Worm (Caenorhabditis elegans) whole organism, L3 larva: ENCODE results near the gene Y57A10C.9.

Experiments
- R02D3.7 ChIP-seq: fragments of 150-350 bp; optimal IDR thresholded peaks from 2 replicates; lab custom pipeline; 2014; ENCODE audit warnings: missing biosample characterization, missing genetic modification characterization
- ZK546.5 ChIP-seq: sonication (generic microtip); optimal IDR thresholded peaks from 2 replicates; lab custom pipeline; 2017; ENCODE audit warnings: missing biosample characterization, missing genetic modification characterization
- aly-2 ChIP-seq: fragments of 150-350 bp; optimal IDR thresholded peaks from 2 replicates; lab custom pipeline; 2014; ENCODE audit warnings: missing biosample characterization, missing genetic modification characterization
- ama-1 ChIP-seq: fragments of 150-350 bp; optimal IDR thresholded peaks from 2 replicates; lab custom pipeline; 2018
- ceh-16 ChIP-seq: sonication (generic microtip); optimal IDR thresholded peaks from 2 replicates; lab custom pipeline; 2017; ENCODE audit warnings: missing biosample characterization, missing genetic modification characterization
- ceh-28 ChIP-seq: fragments of 150-350 bp; optimal IDR thresholded peaks from 2 replicates; lab custom pipeline; 2014; ENCODE audit warnings: missing biosample characterization, missing genetic modification reagents, missing genetic modification characterization
- ceh-82 ChIP-seq: fragments of 150-350 bp; optimal IDR thresholded peaks from 2 replicates; lab custom pipeline; 2014; ENCODE audit warnings: missing biosample characterization, missing genetic modification characterization
- daf-12 ChIP-seq: fragments of 150-350 bp; optimal IDR thresholded peaks from 2 replicates; lab custom pipeline; 2014; ENCODE audit warnings: missing biosample characterization, missing genetic modification reagents, missing genetic modification characterization
- egl-27 ChIP-seq: sonication (generic microtip); optimal IDR thresholded peaks from 4 replicates; lab custom pipeline; 2017; ENCODE audit warnings: missing biosample characterization, missing genetic modification reagents, missing genetic modification characterization
- egl-5 ChIP-seq: fragments of 150-350 bp; optimal IDR thresholded peaks from 2 replicates; lab custom pipeline; 2017; ENCODE audit warnings: missing biosample characterization, missing genetic modification reagents, missing genetic modification characterization, inconsistent platforms
- elt-1 ChIP-seq: fragments of 150-350 bp; optimal IDR thresholded peaks from 2 replicates; lab custom pipeline; 2014; ENCODE audit warnings: missing biosample characterization, missing genetic modification characterization
- elt-2 ChIP-seq: sonication (generic microtip); optimal IDR thresholded peaks from 2 replicates; lab custom pipeline; 2016; ENCODE audit warnings: missing genetic modification reagents, mild to moderate bottlenecking, missing genetic modification characterization, missing compliant biosample characterization
- eor-1 ChIP-seq, 2 experiments: fragments of 150-350 bp; optimal IDR thresholded peaks; 2 replicates each; lab custom pipeline; 2014 to 2018; ENCODE audit warnings: missing biosample characterization in 2 of 2, missing genetic modification characterization in 2 of 2
- fkh-10 ChIP-seq: sonication (generic microtip); optimal IDR thresholded peaks from 2 replicates; lab custom pipeline; 2017; ENCODE audit warnings: missing biosample characterization, missing genetic modification reagents, missing genetic modification characterization
- hmg-11 ChIP-seq: sonication (generic microtip); optimal IDR thresholded peaks from 2 replicates; lab custom pipeline; 2016; ENCODE audit warnings: missing genetic modification characterization, missing compliant biosample characterization
- lin-39 ChIP-seq: fragments of 150-350 bp; optimal IDR thresholded peaks from 2 replicates; lab custom pipeline; 2018; ENCODE audit warnings: missing biosample characterization, missing genetic modification reagents, missing genetic modification characterization
- lsy-12 ChIP-seq: sonication (generic microtip); optimal IDR thresholded peaks from 2 replicates; lab custom pipeline; 2016; ENCODE audit warnings: mild to moderate bottlenecking, missing genetic modification characterization, missing compliant biosample characterization
- mdl-1 ChIP-seq: fragments of 150-350 bp; optimal IDR thresholded peaks from 2 replicates; lab custom pipeline; 2014; ENCODE audit warnings: missing biosample characterization, missing genetic modification characterization
- mml-1 ChIP-seq: fragments of 150-350 bp; sonication (generic microtip); optimal IDR thresholded peaks from 3 replicates; lab custom pipeline; 2014; ENCODE audit warnings: missing biosample characterization, missing genetic modification characterization
- nfya-1 ChIP-seq: sonication (generic microtip); optimal IDR thresholded peaks from 2 replicates; lab custom pipeline; 2017; ENCODE audit warnings: missing genetic modification characterization, mild to moderate bottlenecking, missing compliant biosample characterization, antibody characterized with exemption, moderate library complexity; ENCODE audit not compliant: insufficient read depth
- nhr-11 ChIP-seq: fragments of 150-350 bp; optimal IDR thresholded peaks from 2 replicates; lab custom pipeline; 2014; ENCODE audit warnings: missing biosample characterization, missing genetic modification characterization
- nhr-237 ChIP-seq: fragments of 150-350 bp; optimal IDR thresholded peaks from 2 replicates; lab custom pipeline; 2014; ENCODE audit warnings: missing biosample characterization, missing genetic modification characterization
- nhr-28 ChIP-seq: fragments of 150-350 bp; optimal IDR thresholded peaks from 2 replicates; lab custom pipeline; 2014; ENCODE audit warnings: missing biosample characterization, missing genetic modification characterization
- nhr-43 ChIP-seq: sonication (generic microtip); optimal IDR thresholded peaks from 2 replicates; lab custom pipeline; 2016; ENCODE audit warnings: mild to moderate bottlenecking, missing genetic modification characterization, missing compliant biosample characterization; ENCODE audit not compliant: poor library complexity, severe bottlenecking
- nhr-67 ChIP-seq: fragments of 150-350 bp; optimal IDR thresholded peaks from 2 replicates; lab custom pipeline; 2014; ENCODE audit warnings: missing biosample characterization, missing genetic modification characterization
- nhr-76 ChIP-seq: fragments of 150-350 bp; sonication (generic microtip); optimal IDR thresholded peaks from 5 replicates; lab custom pipeline; 2014; ENCODE audit warnings: missing biosample characterization, missing genetic modification characterization
- nhr-77 ChIP-seq: fragments of 150-350 bp; optimal IDR thresholded peaks from 2 replicates; lab custom pipeline; 2014; ENCODE audit warnings: missing biosample characterization, missing genetic modification characterization
- pha-4 ChIP-seq: fragments of 150-350 bp; optimal IDR thresholded peaks from 2 replicates; lab custom pipeline; 2014; ENCODE audit warnings: missing biosample characterization, missing genetic modification reagents, missing genetic modification characterization
- sea-2 ChIP-seq: fragments of 150-350 bp; sonication (generic microtip); optimal IDR thresholded peaks from 4 replicates; lab custom pipeline; 2014; ENCODE audit warnings: missing biosample characterization, missing genetic modification reagents, missing genetic modification characterization
- tbx-2 ChIP-seq: sonication (generic microtip); optimal IDR thresholded peaks from 2 replicates; lab custom pipeline; 2016; ENCODE audit warnings: mild to moderate bottlenecking, missing genetic modification characterization, missing compliant biosample characterization
- unc-39 ChIP-seq: sonication (generic microtip); optimal IDR thresholded peaks from 4 replicates; lab custom pipeline; 2017; ENCODE audit warnings: missing biosample characterization, missing genetic modification characterization
- zag-1 ChIP-seq: fragments of 150-350 bp; optimal IDR thresholded peaks from 2 replicates; lab custom pipeline; 2014; ENCODE audit warnings: missing biosample characterization, missing genetic modification characterization
- ztf-11 ChIP-seq: fragments of 150-350 bp; optimal IDR thresholded peaks from 2 replicates; lab custom pipeline; 2014; ENCODE audit warnings: missing biosample characterization, missing genetic modification characterization
- ztf-4 ChIP-seq: fragments of 150-350 bp; optimal IDR thresholded peaks from 2 replicates; lab custom pipeline; 2014; ENCODE audit warnings: missing biosample characterization, missing genetic modification characterization

The Y57A10C.9 gene

DNA sequence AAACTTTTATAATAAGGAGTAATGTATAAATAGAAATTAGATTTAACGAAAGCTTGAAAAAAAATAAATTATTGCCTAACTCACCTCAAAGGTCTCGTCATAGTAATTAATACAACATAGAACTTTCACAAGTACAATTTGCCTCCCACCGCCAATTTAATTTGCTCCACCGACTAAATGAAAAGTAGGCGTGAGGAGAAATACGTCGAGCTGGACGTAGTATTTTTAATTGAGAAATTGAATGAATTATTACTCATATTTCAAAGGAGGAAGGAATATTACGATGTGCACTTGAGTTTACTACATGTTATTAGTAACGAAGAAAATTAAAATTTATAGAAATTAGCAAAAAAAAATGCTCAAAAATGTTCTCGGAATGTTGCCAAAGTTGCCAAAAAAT lies at the start of gene Y57A10C.9:
TSS of gene Y57A10C.9 (minus strand) at position 101 of the 400 bp plus-strand sequence.
- TF ChIP-seq zag-1 (tag; lab: Kevin White, UChicago) (no peak), lin-39 (tag; lab: Kevin White, UChicago) (no peak), mdl-1 (tag; lab: Kevin White, UChicago) (no peak), fkh-10 (GFP tag; lab: Kevin White, UChicago) (no peak), ZK546.5 (no peak), eor-1 (tag; optimal IDR thresholded peaks at IDR 0.05; lab: Kevin White, UChicago) (no peak), unc-39 (tag; lab: Kevin White, UChicago) (no peak), hmg-11 (tag; lab: Kevin White, UChicago) (no peak), ceh-16 (no peak), aly-2 (tag; lab: Kevin White, UChicago) (no peak), nhr-67 (tag; lab: Kevin White, UChicago) (no peak), daf-12 (tag; lab: Kevin White, UChicago) (no peak), R02D3.7 (tag; lab: Kevin White, UChicago) (no peak)

ce11 chrII:12485060-12485459 lies 46.7 kb upstream of the Y57A10C.9 start, which contains the start of gene F15A4.10:
TSS of gene F15A4.10 (minus strand) at chrII:12485160.
- TF ChIP-seq unc-39 (tag; lab: Kevin White, UChicago) (no peak), hmg-11 (tag; lab: Kevin White, UChicago) (no peak), ama-1 (no peak), elt-2 (tag; lab: Kevin White, UChicago) (no peak), zag-1 (tag; lab: Kevin White, UChicago) (no peak), egl-5 (tag; lab: Kevin White, UChicago) (no peak), tbx-2 (tag; lab: Kevin White, UChicago) (no peak), fkh-10 (GFP tag; lab: Kevin White, UChicago) (no peak), sea-2 (GFP tag; lab: Kevin White, UChicago) (no peak), nhr-237 (tag; lab: Kevin White, UChicago) (no peak), lsy-12 (tag; lab: Kevin White, UChicago) (no peak), ztf-4 (tag; lab: Kevin White, UChicago) (no peak), nhr-11 (tag; lab: Kevin White, UChicago) (no peak), pha-4 (tag; lab: Kevin White, UChicago) (no peak), nhr-77 (no peak), eor-1 (tag; optimal IDR thresholded peaks at IDR 0.05; lab: Kevin White, UChicago) (no peak)

- TF ChIP-seq ama-1, result no peak
Observed at ce11 chrII:12482622-12483021, 44.3 kb upstream of the Y57A10C.9 start, which contains the start of gene fbxb-102. TSS of gene fbxb-102 (plus strand) at chrII:12482922.

ce11 chrII:12481645-12482044 lies 43.3 kb upstream of the Y57A10C.9 start:
- TF ChIP-seq egl-5 (tag; lab: Kevin White, UChicago), result no peak
- TF ChIP-seq nhr-28, result no peak
- no peak for TF ChIP-seq egl-27 (tag; lab: Kevin White, UChicago)
- no peak for TF ChIP-seq ceh-28 (tag; lab: Kevin White, UChicago)
- no peak for TF ChIP-seq elt-1 (tag; lab: Kevin White, UChicago)

ce11 chrII:12480811-12481210 lies 42.5 kb upstream of the Y57A10C.9 start, which contains the start of gene arrd-9:
TSS of gene arrd-9 (minus strand) at chrII:12480911.
- TF ChIP-seq ceh-28 (tag; lab: Kevin White, UChicago), result no peak
- no peak for TF ChIP-seq fkh-10 (GFP tag; lab: Kevin White, UChicago)
- TF ChIP-seq mml-1 (tag; lab: Kevin White, UChicago), result no peak
- TF ChIP-seq nhr-28, result no peak
- no peak for TF ChIP-seq ztf-11

- TF ChIP-seq nhr-43 (tag; lab: Kevin White, UChicago), result no peak
- no peak for TF ChIP-seq ztf-11
- TF ChIP-seq lsy-12 (tag; lab: Kevin White, UChicago), result no peak
- TF ChIP-seq nfya-1 (tag; lab: Kevin White, UChicago), result no peak
- no peak for TF ChIP-seq ceh-82 (tag; lab: Kevin White, UChicago)
- no peak for TF ChIP-seq nhr-76
- TF ChIP-seq, all 47 proteins: peak for 0
Observed at ce11 chrII:12473406-12473805, 35.1 kb upstream of the Y57A10C.9 start, which contains the start of gene srg-17. TSS of gene srg-17 (plus strand) at chrII:12473706.
